Worm (Caenorhabditis elegans) whole organism, L1 larva: ENCODE measurements around the gene cest-19.
A peak's percentile ranks its signal among the peaks of the same experiment; 100 is the strongest.

Source experiments
- aha-1 ChIP-seq: fragments of 150-350 bp; optimal IDR thresholded peaks from 2 replicates; lab custom pipeline; 2014; ENCODE audit warnings: missing biosample characterization, missing genetic modification characterization
- ama-1 ChIP-seq: fragments of 150-350 bp; optimal IDR thresholded peaks from 2 replicates; lab custom pipeline; 2014
- lin-15B ChIP-seq: fragments of 150-350 bp; sonication (generic microtip); optimal IDR thresholded peaks from 3 replicates; lab custom pipeline; 2014; ENCODE audit warnings: missing biosample characterization, missing genetic modification characterization
- lin-39 ChIP-seq: fragments of 150-350 bp; optimal IDR thresholded peaks from 2 replicates; lab custom pipeline; 2014; ENCODE audit warnings: missing biosample characterization, missing genetic modification reagents, missing genetic modification characterization
- nhr-12 ChIP-seq: sonication (generic microtip); optimal IDR thresholded peaks from 2 replicates; lab custom pipeline; 2017; ENCODE audit warnings: missing biosample characterization, missing genetic modification characterization
- pqm-1 ChIP-seq: sonication (generic microtip); optimal IDR thresholded peaks from 3 replicates; lab custom pipeline; 2017; ENCODE audit warnings: missing biosample characterization, missing genetic modification characterization
- skn-1 ChIP-seq: fragments of 150-350 bp; optimal IDR thresholded peaks from 2 replicates; lab custom pipeline; 2014; ENCODE audit warnings: missing biosample characterization, missing genetic modification characterization
- snpc-4 ChIP-seq: fragments of 150-350 bp; optimal IDR thresholded peaks from 2 replicates; lab custom pipeline; 2014; ENCODE audit warnings: missing biosample characterization, missing genetic modification characterization
- unc-62 ChIP-seq: fragments of 150-350 bp; optimal IDR thresholded peaks from 2 replicates; lab custom pipeline; 2014; ENCODE audit warnings: missing biosample characterization, missing genetic modification reagents, missing genetic modification characterization

DNA sequence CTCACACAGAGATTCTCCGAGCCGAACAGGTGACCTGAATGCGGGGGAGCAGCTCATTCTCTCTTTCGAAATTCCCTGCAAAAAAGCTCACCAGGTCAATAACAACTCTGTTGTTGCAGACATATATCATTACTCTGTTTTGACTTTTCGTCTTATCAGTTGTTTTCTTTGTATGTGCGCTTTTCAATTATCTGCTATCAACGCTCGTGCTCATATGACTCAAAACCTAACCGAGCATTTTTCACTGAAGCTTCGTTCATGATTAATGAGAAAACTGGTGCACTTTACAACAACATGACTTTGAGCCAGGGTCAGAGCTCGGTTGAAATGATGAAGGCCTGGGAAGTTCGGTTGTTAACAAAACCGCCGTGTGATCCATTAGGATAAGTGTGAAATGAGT is 40.6 kb upstream of the cest-19 start:
- TF ChIP-seq lin-39 (tag; lab: Kevin White, UChicago) (peak; percentile 80), aha-1 (tag; lab: Kevin White, UChicago) (no peak), lin-15B (tag; lab: Kevin White, UChicago) (no peak), snpc-4 (tag; lab: Kevin White, UChicago) (no peak), nhr-12 (no peak), unc-62 (GFP tag; lab: Kevin White, UChicago) (no peak), pqm-1 (tag; lab: Kevin White, UChicago) (no peak), skn-1 (tag; lab: Kevin White, UChicago) (no peak), ama-1 (no peak)
